5 fruit fly cellular contexts compared by ENCODE assay signal in the genomic region with DNA sequence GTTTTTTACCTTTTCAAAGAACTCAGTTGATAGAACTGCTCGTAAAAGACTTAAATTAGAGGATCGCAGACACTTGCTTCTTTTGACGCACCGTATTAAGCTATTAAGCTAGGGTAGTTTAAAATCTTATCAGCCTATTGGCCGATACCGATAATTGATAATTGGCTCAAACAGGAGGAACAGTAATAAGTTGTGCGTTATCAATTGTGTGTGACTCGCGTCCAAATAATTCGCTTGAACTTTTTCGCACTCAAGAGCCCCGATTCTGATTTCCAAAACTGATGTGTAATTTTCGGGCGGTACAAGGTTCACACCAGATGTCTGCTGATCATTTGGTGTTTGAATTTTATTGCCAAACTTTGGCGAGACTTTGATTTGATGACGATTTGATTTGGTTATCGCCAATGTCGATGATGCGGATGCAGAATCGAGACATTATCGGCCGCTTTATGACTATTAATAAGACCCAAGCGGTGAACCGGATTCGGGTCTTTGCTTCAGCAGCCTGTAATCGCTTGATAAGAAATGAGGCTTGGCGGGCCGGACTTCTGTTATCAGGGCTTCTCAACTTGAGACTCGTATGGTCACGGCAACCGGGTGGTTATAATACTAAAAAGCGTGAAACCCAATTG.
A peak's percentile ranks its signal among the peaks of the same experiment; 100 is the strongest.
TF ChIP-seq lines count a peak whose summit lies in the region.

No protein-coding gene starts in this region.

- no peak for TF ChIP-seq CTCF in whole organism, embryonic (GFP tag; optimal IDR thresholded peaks at IDR 0.05; lab: Kevin White, UChicago)

TF ChIP-seq in whole organism, adult, 20 proteins besides CTCF, POLR2A, EP300 and RAD21:
- TF ChIP-seq toe (GFP tag; optimal IDR thresholded peaks at IDR 0.05; lab: Kevin White, UChicago) (no peak), CG33017 (tag; optimal IDR thresholded peaks at IDR 0.05; lab: Kevin White, UChicago) (no peak), CG14711 (tag; optimal IDR thresholded peaks at IDR 0.05; lab: Kevin White, UChicago) (no peak), CG1620 (GFP tag; optimal IDR thresholded peaks at IDR 0.05; lab: Kevin White, UChicago) (no peak), bab1 (GFP tag; optimal IDR thresholded peaks at IDR 0.05; lab: Kevin White, UChicago) (no peak), kay (GFP tag; lab: Kevin White, UChicago; ENCODE audit: borderline replicate concordance) (peak; percentile 64)

TF ChIP-seq in whole organism, embryonic, 481 proteins besides CTCF, POLR2A, EP300 and RAD21:
- TF ChIP-seq CG17186 (GFP tag; optimal IDR thresholded peaks at IDR 0.05; lab: Kevin White, UChicago), result no peak
- TF ChIP-seq exex (tag; optimal IDR thresholded peaks at IDR 0.05; lab: Kevin White, UChicago), result peak; percentile 85
- peak; percentile 74 for TF ChIP-seq CG34376 (GFP tag; optimal IDR thresholded peaks at IDR 0.05; lab: Kevin White, UChicago)
- no peak for TF ChIP-seq scrt (GFP tag; optimal IDR thresholded peaks at IDR 0.05; lab: Kevin White, UChicago)
- peak in 1 of 2 experiments; percentile 1 for TF ChIP-seq Pdp1 (GFP tag; optimal IDR thresholded peaks at IDR 0.05; lab: Kevin White, UChicago)
- TF ChIP-seq CG18599 (GFP tag; optimal IDR thresholded peaks at IDR 0.05; lab: Kevin White, UChicago), result no peak
- no peak for TF ChIP-seq ems (GFP tag; optimal IDR thresholded peaks at IDR 0.05; lab: Kevin White, UChicago)
- TF ChIP-seq disco-r (GFP tag; optimal IDR thresholded peaks at IDR 0.05; lab: Kevin White, UChicago), result no peak
- no peak for TF ChIP-seq CG11093 (GFP tag; IDR thresholded peaks at IDR 0.05; lab: Robert Waterston, UW)
- peak; percentile 17 for TF ChIP-seq lab (GFP tag; optimal IDR thresholded peaks at IDR 0.05; lab: Kevin White, UChicago)
- TF ChIP-seq cwo (GFP tag; optimal IDR thresholded peaks at IDR 0.05; lab: Kevin White, UChicago), result peak; percentile 1
- TF ChIP-seq B-H1 (GFP tag; IDR thresholded peaks at IDR 0.05; lab: Robert Waterston, UW), result no peak
- no peak for TF ChIP-seq CG6813 (GFP tag; optimal IDR thresholded peaks at IDR 0.05; lab: Kevin White, UChicago)
- no peak for TF ChIP-seq Usf (GFP tag; optimal IDR thresholded peaks at IDR 0.05; lab: Kevin White, UChicago)
- no peak for TF ChIP-seq Antp (GFP tag; optimal IDR thresholded peaks at IDR 0.05; lab: Kevin White, UChicago)
- TF ChIP-seq sug (tag; optimal IDR thresholded peaks at IDR 0.05; lab: Kevin White, UChicago), result peak; percentile 80
- TF ChIP-seq sd (tag; optimal IDR thresholded peaks at IDR 0.05; lab: Kevin White, UChicago), result peak; percentile 51
- TF ChIP-seq ase (GFP tag; IDR thresholded peaks at IDR 0.05; lab: Robert Waterston, UW), result no peak

TF ChIP-seq in whole organism, prepupa, 60 proteins besides CTCF, POLR2A, EP300 and RAD21:
- TF ChIP-seq svp (GFP tag; lab: Kevin White, UChicago) (peak; percentile 99), ss (GFP tag; optimal IDR thresholded peaks at IDR 0.05; lab: Kevin White, UChicago) (no peak)

TF ChIP-seq in whole organism, pupa, 21 proteins besides CTCF, POLR2A, EP300 and RAD21:
- TF ChIP-seq EcR (GFP tag; optimal IDR thresholded peaks at IDR 0.05; lab: Kevin White, UChicago), result peak; percentile 16
- no peak for TF ChIP-seq CG9948 (tag; optimal IDR thresholded peaks at IDR 0.05; lab: Kevin White, UChicago)
TF ChIP-seq in whole organism, pupa: peak in this region for 1.

TF ChIP-seq in whole organism, wandering third instar larva, 38 proteins besides CTCF, POLR2A, EP300 and RAD21:
- TF ChIP-seq Hnf4 (GFP tag; optimal IDR thresholded peaks at IDR 0.05; lab: Kevin White, UChicago) (peak; percentile 15), dmrt93B (GFP tag; optimal IDR thresholded peaks at IDR 0.05; lab: Kevin White, UChicago) (no peak)
TF ChIP-seq in whole organism, wandering third instar larva: peak in this region for 1.
